Worm (Caenorhabditis elegans) whole organism, early embryonic: ENCODE measurements around the gene lex-1.

Source experiments
- B0310.2 ChIP-seq: sonication (generic microtip); optimal IDR thresholded peaks from 2 replicates; lab custom pipeline; 2016; ENCODE audit warnings: mild to moderate bottlenecking, missing genetic modification characterization, missing compliant biosample characterization
- aly-1 ChIP-seq: sonication (generic microtip); optimal IDR thresholded peaks from 2 replicates; lab custom pipeline; 2016; ENCODE audit warnings: missing genetic modification characterization, missing compliant biosample characterization
- ama-1 ChIP-seq: fragments of 150-350 bp; optimal IDR thresholded peaks from 2 replicates; lab custom pipeline; 2014
- ceh-13 ChIP-seq: fragments of 200-800 bp; sonication (Bioruptor generic); optimal IDR thresholded peaks from 2 replicates; lab custom pipeline; 2018; ENCODE audit warnings: mild to moderate bottlenecking, missing genetic modification characterization, missing compliant biosample characterization
- ceh-36 ChIP-seq: sonication (generic microtip); optimal IDR thresholded peaks from 2 replicates; lab custom pipeline; 2016; ENCODE audit warnings: missing genetic modification characterization, inconsistent platforms, missing compliant biosample characterization
- ets-7 ChIP-seq: sonication (generic microtip); optimal IDR thresholded peaks from 2 replicates; lab custom pipeline; 2016; ENCODE audit warnings: missing genotype, missing genetic modification characterization, missing compliant biosample characterization
- flt-1 ChIP-seq: fragments of 200-800 bp; sonication (Bioruptor generic); IDR thresholded peaks from 2 replicates; pipeline ENCODE4 v1.3.6; 2022; ENCODE audit warnings: missing genetic modification characterization, missing compliant biosample characterization
- hmbx-1 ChIP-seq: sonication (generic microtip); optimal IDR thresholded peaks from 2 replicates; lab custom pipeline; 2016; ENCODE audit warnings: mild to moderate bottlenecking, missing genetic modification characterization, missing compliant biosample characterization
- hmg-4 ChIP-seq: fragments of 200-800 bp; sonication (Bioruptor generic); optimal IDR thresholded peaks from 2 replicates; lab custom pipeline; 2018; ENCODE audit warnings: mild to moderate bottlenecking, missing genetic modification characterization, missing compliant biosample characterization
- hnd-1 ChIP-seq: sonication (generic microtip); optimal IDR thresholded peaks from 2 replicates; lab custom pipeline; 2016; ENCODE audit warnings: missing genetic modification characterization, missing compliant biosample characterization
- sea-1 ChIP-seq: fragments of 200-800 bp; sonication (Bioruptor generic); conservative IDR thresholded peaks from 2 replicates; pipeline ENCODE4 v1.3.6; 2022; ENCODE audit warnings: missing genetic modification characterization, missing compliant biosample characterization
- tbx-11 ChIP-seq: fragments of 200-800 bp; sonication (Bioruptor generic); IDR thresholded peaks from 2 replicates; pipeline ENCODE4 v1.3.6; 2022; ENCODE audit warnings: missing genetic modification characterization, missing compliant biosample characterization
- tbx-37 ChIP-seq: fragments of 200-800 bp; sonication (Bioruptor generic); conservative IDR thresholded peaks from 2 replicates; pipeline ENCODE4 v1.3.6; 2022; ENCODE audit warnings: missing genetic modification reagents, missing genetic modification characterization, missing compliant biosample characterization

DNA sequence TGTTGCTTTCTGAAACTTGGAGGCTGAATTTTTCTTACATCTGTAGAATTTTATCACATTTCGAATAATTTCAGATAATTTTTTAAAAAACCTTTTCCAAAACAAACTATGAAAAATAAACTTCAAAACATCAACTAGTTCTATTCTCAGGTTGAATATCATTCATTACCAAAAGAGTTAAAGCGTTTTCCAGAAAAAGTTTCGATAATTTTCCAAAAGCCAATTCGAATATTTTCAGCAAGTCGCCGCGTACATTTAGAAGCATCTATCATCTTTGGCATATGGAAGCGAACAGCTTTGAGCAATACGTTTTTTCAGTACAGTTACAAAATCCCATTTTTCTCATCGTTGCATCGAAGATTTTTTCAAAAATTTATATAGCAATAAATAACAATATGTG lies 42.3 kb upstream of the lex-1 start:
- no peak for TF ChIP-seq hmg-4 (GFP tag; lab: Kevin White, UChicago)
- TF ChIP-seq ama-1 (lab: Kevin White, UChicago): no peak
- no peak for TF ChIP-seq aly-1
- no peak for TF ChIP-seq ceh-36 (tag; lab: Kevin White, UChicago)
- no peak for TF ChIP-seq sea-1 (GFP tag; lab: Robert Waterston, UW)
- TF ChIP-seq B0310.2 (tag; lab: Kevin White, UChicago): no peak
- TF ChIP-seq ceh-13: no peak
- TF ChIP-seq tbx-11 (GFP tag; lab: Robert Waterston, UW): no peak
- TF ChIP-seq ets-7 (tag; lab: Kevin White, UChicago): no peak
- TF ChIP-seq tbx-37 (GFP tag; lab: Robert Waterston, UW): no peak
- no peak for TF ChIP-seq hmbx-1 (tag; lab: Kevin White, UChicago)
- no peak for TF ChIP-seq flt-1 (GFP tag; lab: Robert Waterston, UW)
- TF ChIP-seq hnd-1 (tag; lab: Kevin White, UChicago): no peak
